Fruit fly (Drosophila melanogaster) whole organism, embryonic: ENCODE measurements around the gene mld.

ENCODE experiments used
- ATbp ChIP-seq: fragments of 200-800 bp; sonication (Bioruptor generic); optimal IDR thresholded peaks from 2 replicates; lab custom pipeline; 2017; ENCODE audit warnings: missing biosample characterization, mild to moderate bottlenecking, missing genetic modification characterization, missing genetic modification reagents
- Ada2b ChIP-seq: fragments of 200-800 bp; sonication (Bioruptor generic); IDR thresholded peaks from 2 replicates; pipeline ENCODE4 v1.3.6; 2022; ENCODE audit warnings: missing biosample characterization, missing genetic modification characterization
- CG10462 ChIP-seq: fragments of 200-800 bp; sonication (Bioruptor generic); optimal IDR thresholded peaks from 2 replicates; lab custom pipeline; 2016; ENCODE audit warnings: missing biosample characterization, missing genetic modification characterization
- CG11696 ChIP-seq: fragments of 200-800 bp; sonication (Bioruptor generic); IDR thresholded peaks from 2 replicates; pipeline ENCODE4 v1.3.6; 2022; ENCODE audit warnings: missing biosample characterization, missing genetic modification characterization
- CG12071 ChIP-seq: fragments of 200-800 bp; sonication (Bioruptor generic); optimal IDR thresholded peaks from 3 replicates; lab custom pipeline; 2018; ENCODE audit warnings: missing biosample characterization, mild to moderate bottlenecking, missing genetic modification characterization
- CG1233 ChIP-seq: fragments of 200-800 bp; sonication (Bioruptor generic); optimal IDR thresholded peaks from 4 replicates; lab custom pipeline; 2018; ENCODE audit warnings: missing biosample characterization, mild to moderate bottlenecking, missing genetic modification characterization
- CG12391 ChIP-seq: fragments of 200-800 bp; sonication (Bioruptor generic); optimal IDR thresholded peaks from 3 replicates; lab custom pipeline; 2018; ENCODE audit warnings: missing biosample characterization, mild to moderate bottlenecking, missing genetic modification characterization, moderate library complexity
- CG12659 ChIP-seq: fragments of 200-800 bp; sonication (Bioruptor generic); optimal IDR thresholded peaks from 3 replicates; lab custom pipeline; 2017; ENCODE audit warnings: mild to moderate bottlenecking, missing biosample characterization, missing genetic modification reagents, missing genetic modification characterization
- CG13775 ChIP-seq: fragments of 200-800 bp; sonication (Bioruptor generic); optimal IDR thresholded peaks from 3 replicates; lab custom pipeline; 2017; ENCODE audit warnings: missing biosample characterization, mild to moderate bottlenecking, missing genetic modification characterization
- CG16779 ChIP-seq: fragments of 200-800 bp; sonication (Bioruptor generic); IDR thresholded peaks from 2 replicates; pipeline ENCODE4 v1.3.6; 2022; ENCODE audit warnings: missing biosample characterization, missing genetic modification characterization
- CG17361 ChIP-seq: fragments of 200-800 bp; sonication (Bioruptor generic); IDR thresholded peaks from 3 replicates; pipeline ENCODE4 v1.3.6; 2022; ENCODE audit warnings: missing biosample characterization, missing genetic modification characterization
- CG18599 ChIP-seq: fragments of 200-800 bp; sonication (Bioruptor generic); optimal IDR thresholded peaks from 3 replicates; lab custom pipeline; 2017; ENCODE audit warnings: missing biosample characterization, missing genetic modification characterization, mild to moderate bottlenecking, moderate library complexity, missing genetic modification reagents
- CG18764 ChIP-seq: fragments of 200-800 bp; sonication (Bioruptor generic); optimal IDR thresholded peaks from 3 replicates; lab custom pipeline; 2016; ENCODE audit warnings: missing biosample characterization, missing genetic modification characterization
- CG2116 ChIP-seq: fragments of 200-800 bp; sonication (Bioruptor generic); optimal IDR thresholded peaks from 3 replicates; lab custom pipeline; 2018; ENCODE audit warnings: missing biosample characterization, mild to moderate bottlenecking, missing genetic modification characterization
- CG3407 ChIP-seq: fragments of 200-800 bp; sonication (Bioruptor generic); optimal IDR thresholded peaks from 2 replicates; lab custom pipeline; 2018; ENCODE audit warnings: missing biosample characterization, mild to moderate bottlenecking, missing genetic modification characterization
- CG3838 ChIP-seq: fragments of 200-800 bp; sonication (Bioruptor generic); optimal IDR thresholded peaks from 3 replicates; lab custom pipeline; 2016; ENCODE audit warnings: missing biosample characterization, missing genetic modification characterization
- CG3847 ChIP-seq: fragments of 200-800 bp; sonication (Bioruptor generic); IDR thresholded peaks from 2 replicates; pipeline ENCODE4 v1.3.6; 2022; ENCODE audit warnings: missing biosample characterization, missing genetic modification characterization
- CG42726 ChIP-seq: fragments of 200-800 bp; sonication (Bioruptor generic); IDR thresholded peaks from 2 replicates; pipeline ENCODE4 v1.3.6; 2022; ENCODE audit warnings: missing biosample characterization, missing genetic modification characterization; ENCODE audit not compliant: partially characterized antibody
- CG6654 ChIP-seq: fragments of 200-800 bp; sonication (Bioruptor generic); optimal IDR thresholded peaks from 2 replicates; lab custom pipeline; 2017; ENCODE audit warnings: missing biosample characterization, mild to moderate bottlenecking, missing genetic modification characterization
- CG6791 ChIP-seq: fragments of 200-800 bp; sonication (Bioruptor generic); IDR thresholded peaks from 3 replicates; pipeline ENCODE4 v1.3.6; 2022; ENCODE audit warnings: missing biosample characterization, missing genetic modification characterization; ENCODE audit not compliant: partially characterized antibody
- D19B ChIP-seq: fragments of 200-800 bp; sonication (Bioruptor generic); optimal IDR thresholded peaks from 2 replicates; lab custom pipeline; 2017; ENCODE audit warnings: missing biosample characterization, mild to moderate bottlenecking, missing genetic modification characterization
- Deaf1 ChIP-seq: fragments of 200-800 bp; optimal IDR thresholded peaks from 3 replicates; lab custom pipeline; 2019; ENCODE audit warnings: missing biosample characterization, mild to moderate bottlenecking, missing genetic modification characterization, moderate library complexity
- Dek ChIP-seq: fragments of 200-800 bp; sonication (Bioruptor generic); optimal IDR thresholded peaks from 3 replicates; lab custom pipeline; 2019; ENCODE audit warnings: missing biosample characterization, mild to moderate bottlenecking, missing genetic modification characterization, moderate library complexity
- Drgx ChIP-seq: fragments of 200-800 bp; sonication (Bioruptor generic); IDR thresholded peaks from 2 replicates; pipeline ENCODE4 v1.3.6; 2022; ENCODE audit warnings: missing biosample characterization, missing genetic modification characterization
- Fer3 ChIP-seq: fragments of 200-800 bp; sonication (Bioruptor generic); optimal IDR thresholded peaks from 2 replicates; lab custom pipeline; 2018; ENCODE audit warnings: missing biosample characterization, mild to moderate bottlenecking, missing genetic modification characterization, moderate library complexity
- HLH4C ChIP-seq: fragments of 200-800 bp; sonication (Bioruptor generic); IDR thresholded peaks from 3 replicates; pipeline ENCODE4 v1.3.6; 2022; ENCODE audit warnings: missing biosample characterization, missing genetic modification characterization; ENCODE audit not compliant: partially characterized antibody
- HLH54F ChIP-seq: fragments of 200-800 bp; sonication (Bioruptor generic); optimal IDR thresholded peaks from 3 replicates; lab custom pipeline; 2016; ENCODE audit warnings: missing biosample characterization, missing genetic modification characterization
- MESR4 ChIP-seq: fragments of 200-800 bp; sonication (Bioruptor generic); optimal IDR thresholded peaks from 2 replicates; lab custom pipeline; 2018; ENCODE audit warnings: missing biosample characterization, mild to moderate bottlenecking, missing genetic modification characterization, moderate library complexity
- Pdp1 ChIP-seq, 2 experiments: fragments of 200-800 bp; sonication (Bioruptor generic); optimal IDR thresholded peaks; 3 replicates each; lab custom pipeline; 2016; ENCODE audit warnings: missing biosample characterization in 2 of 2, missing genetic modification characterization in 2 of 2, mild to moderate bottlenecking in 1 of 2, moderate library complexity in 1 of 2
- Sry-β ChIP-seq: fragments of 200-800 bp; sonication (Bioruptor generic); optimal IDR thresholded peaks from 2 replicates; lab custom pipeline; 2018; ENCODE audit warnings: missing biosample characterization, mild to moderate bottlenecking, missing genetic modification characterization, moderate library complexity
- Trl ChIP-seq, 3 experiments: fragments of >200 bp in 2 of 3; fragments of 200-800 bp in 1 of 3; sonication (Bioruptor generic) in 1 of 3; optimal IDR thresholded peaks; 2 replicates in 1 of 3; 3 replicates in 2 of 3; lab custom pipeline; 2016 to 2017; ENCODE audit warnings: missing biosample characterization in 1 of 3, missing genetic modification characterization in 1 of 3
- Xbp1 ChIP-seq: fragments of 200-800 bp; sonication (Bioruptor generic); optimal IDR thresholded peaks from 3 replicates; lab custom pipeline; 2016; ENCODE audit warnings: missing biosample characterization, mild to moderate bottlenecking, missing genetic modification characterization
- al ChIP-seq: fragments of 200-800 bp; sonication (Bioruptor generic); IDR thresholded peaks from 2 replicates; pipeline ENCODE4 v1.3.6; 2022; ENCODE audit warnings: missing biosample characterization, missing genetic modification characterization
- cg ChIP-seq: fragments of 200-800 bp; sonication (Bioruptor generic); optimal IDR thresholded peaks from 3 replicates; lab custom pipeline; 2019; ENCODE audit warnings: missing biosample characterization, mild to moderate bottlenecking, missing genetic modification characterization, moderate library complexity
- chinmo ChIP-seq: fragments of 200-800 bp; sonication (Bioruptor generic); IDR thresholded peaks from 4 replicates; pipeline ENCODE4 v1.3.6; 2022; ENCODE audit warnings: missing biosample characterization, missing genetic modification characterization; ENCODE audit not compliant: partially characterized antibody
- corto ChIP-seq: fragments of 200-800 bp; sonication (Bioruptor generic); optimal IDR thresholded peaks from 2 replicates; lab custom pipeline; 2016; ENCODE audit warnings: missing biosample characterization, mild to moderate bottlenecking, missing genetic modification characterization, moderate library complexity
- dimm ChIP-seq: fragments of 200-800 bp; sonication (Bioruptor generic); IDR thresholded peaks from 2 replicates; pipeline ENCODE4 v1.3.6; 2022; ENCODE audit warnings: missing biosample characterization, missing genetic modification characterization
- eyg ChIP-seq: fragments of 200-800 bp; sonication (Bioruptor generic); optimal IDR thresholded peaks from 3 replicates; lab custom pipeline; 2016; ENCODE audit warnings: missing biosample characterization, missing genetic modification characterization
- gce ChIP-seq: fragments of 200-800 bp; sonication (Bioruptor generic); IDR thresholded peaks from 3 replicates; pipeline ENCODE4 v1.3.6; 2022; ENCODE audit warnings: missing biosample characterization, missing genetic modification characterization
- grau ChIP-seq: fragments of 200-800 bp; optimal IDR thresholded peaks from 3 replicates; lab custom pipeline; 2019; ENCODE audit warnings: missing biosample characterization, mild to moderate bottlenecking, missing genetic modification characterization, moderate library complexity
- ham ChIP-seq: fragments of 200-800 bp; sonication (Bioruptor generic); IDR thresholded peaks from 2 replicates; pipeline ENCODE4 v1.3.6; 2022; ENCODE audit warnings: missing biosample characterization, missing genetic modification characterization
- kay ChIP-seq: fragments of 200-800 bp; sonication (Bioruptor generic); optimal IDR thresholded peaks from 2 replicates; lab custom pipeline; 2016; ENCODE audit warnings: missing biosample characterization, missing genetic modification characterization
- lov ChIP-seq, 2 experiments: fragments of 200-800 bp in 1 of 2; fragments of >200 bp in 1 of 2; sonication (Bioruptor generic) in 1 of 2; IDR thresholded peaks in 1 of 2; optimal IDR thresholded peaks in 1 of 2; 2 replicates in 1 of 2; 3 replicates in 1 of 2; pipeline versions ENCODE4 v1.3.6 to Lab custom; 2017 to 2022; ENCODE audit warnings: missing biosample characterization in 1 of 2, missing genetic modification characterization in 1 of 2
- org-1 ChIP-seq: fragments of 200-800 bp; sonication (Bioruptor generic); optimal IDR thresholded peaks from 2 replicates; lab custom pipeline; 2017; ENCODE audit warnings: missing biosample characterization, missing genetic modification characterization
- pb ChIP-seq: fragments of 200-800 bp; sonication (Bioruptor generic); optimal IDR thresholded peaks from 3 replicates; lab custom pipeline; 2016; ENCODE audit warnings: missing biosample characterization, missing genetic modification characterization
- repo ChIP-seq: fragments of 200-800 bp; sonication (Bioruptor generic); optimal IDR thresholded peaks from 2 replicates; lab custom pipeline; 2016; ENCODE audit warnings: missing biosample characterization, missing genetic modification characterization
- sens-2 ChIP-seq: fragments of 200-800 bp; sonication (Bioruptor generic); IDR thresholded peaks from 2 replicates; pipeline ENCODE4 v1.3.6; 2022; ENCODE audit warnings: missing biosample characterization, missing genetic modification characterization
- sob ChIP-seq: fragments of 200-800 bp; sonication (Bioruptor generic); IDR thresholded peaks from 2 replicates; pipeline ENCODE4 v1.3.6; 2022; ENCODE audit warnings: missing biosample characterization, missing genetic modification characterization
- sug ChIP-seq: fragments of 200-800 bp; optimal IDR thresholded peaks from 2 replicates; lab custom pipeline; 2019; ENCODE audit warnings: missing biosample characterization, mild to moderate bottlenecking, missing genetic modification characterization, moderate library complexity

The mld gene

DNA sequence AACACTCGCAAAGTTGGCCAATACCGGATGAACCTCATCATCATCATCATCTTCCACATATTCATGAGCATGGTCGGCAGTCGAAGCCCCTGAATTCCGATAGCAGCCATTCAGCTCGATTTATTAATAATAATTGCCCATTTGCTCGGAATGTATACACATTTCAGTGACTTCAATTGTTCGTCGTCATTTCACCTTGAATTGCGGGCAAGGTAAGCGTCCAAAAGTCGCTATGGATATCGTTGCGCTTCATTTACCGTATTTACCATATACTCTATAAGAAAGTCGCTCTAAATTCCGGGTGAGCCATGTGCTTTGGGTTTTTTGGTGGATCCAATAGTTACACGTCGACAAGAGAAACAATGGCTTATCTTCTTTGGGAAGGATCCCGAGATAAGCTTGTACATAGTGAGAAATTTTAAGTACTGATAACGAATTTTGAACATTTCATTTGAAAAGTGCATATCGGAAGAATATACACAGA lies 40.6 kb downstream of the mld start (continued):
- TF ChIP-seq repo (no peak), sob (GFP tag; lab: Robert Waterston, UW) (0 out of 2 replicates have a peak, but pooled peaks have one; percentile 8), CG1233 (no peak), HLH4C (no peak), kay (no peak), al (no peak), ham (GFP tag; lab: Robert Waterston, UW) (no peak), MESR4 (GFP tag; lab: Kevin White, UChicago) (no peak), CG3847 (GFP tag; lab: Robert Waterston, UW) (peak; percentile 26; the same call in 1 of the 2 replicates), CG12071 (GFP tag; lab: Kevin White, UChicago) (no peak), CG6654 (no peak), sug (tag; lab: Kevin White, UChicago) (no peak), cg (GFP tag; lab: Kevin White, UChicago) (peak; percentile 53), Trl (optimal IDR thresholded peaks at IDR 0.05; lab: Kevin White, UChicago) (no peak), Trl (GFP tag; optimal IDR thresholded peaks at IDR 0.05; lab: Kevin White, UChicago) (no peak), CG3407 (GFP tag; lab: Kevin White, UChicago) (no peak), gce (no peak), Ada2b (GFP tag; lab: Robert Waterston, UW) (peak; percentile 38; the same call in 1 of the 2 replicates), eyg (GFP tag; lab: Kevin White, UChicago) (no peak), CG12659 (GFP tag; lab: Kevin White, UChicago) (no peak), CG18599 (GFP tag; lab: Kevin White, UChicago) (no peak), pb (GFP tag; lab: Kevin White, UChicago) (no peak), D19B (peak; percentile 10), CG3838 (GFP tag; lab: Kevin White, UChicago) (no peak), CG42726 (GFP tag; lab: Robert Waterston, UW) (no peak), CG13775 (GFP tag; lab: Kevin White, UChicago) (no peak), CG6791 (GFP tag; lab: Robert Waterston, UW) (no peak), Dek (tag; lab: Kevin White, UChicago) (no peak), ATbp (GFP tag; lab: Kevin White, UChicago) (no peak), sens-2 (GFP tag; lab: Robert Waterston, UW) (no peak), CG2116 (no peak), grau (tag; lab: Kevin White, UChicago) (peak; percentile 43), org-1 (GFP tag; lab: Kevin White, UChicago) (no peak), CG18764 (GFP tag; lab: Kevin White, UChicago) (no peak), CG10462 (GFP tag; lab: Kevin White, UChicago) (no peak), CG17361 (no peak), lov (optimal IDR thresholded peaks at IDR 0.05; lab: Kevin White, UChicago) (no peak), lov (GFP tag; IDR thresholded peaks at IDR 0.05; lab: Robert Waterston, UW) (no peak), Fer3 (tag; lab: Kevin White, UChicago) (peak; percentile 33), Sry-β (GFP tag; lab: Kevin White, UChicago) (no peak), dimm (no peak), Drgx (GFP tag; lab: Robert Waterston, UW) (peak; percentile 43; the same call in 1 of the 2 replicates), Deaf1 (no peak), CG16779 (GFP tag; lab: Robert Waterston, UW) (no peak), chinmo (GFP tag; lab: Robert Waterston, UW) (no peak; the same call in 3 of the 4 replicates), CG12391 (tag; lab: Kevin White, UChicago) (peak; percentile 45), corto (GFP tag; lab: Kevin White, UChicago) (no peak), CG11696 (no peak), Xbp1 (GFP tag; lab: Kevin White, UChicago) (peak; percentile 38), HLH54F (no peak), Pdp1 (GFP tag; optimal IDR thresholded peaks at IDR 0.05; lab: Kevin White, UChicago) (peak in 1 of 2 experiments; percentile 32)
